Worm (Caenorhabditis elegans): ENCODE results near the gene evl-14.

DNA sequence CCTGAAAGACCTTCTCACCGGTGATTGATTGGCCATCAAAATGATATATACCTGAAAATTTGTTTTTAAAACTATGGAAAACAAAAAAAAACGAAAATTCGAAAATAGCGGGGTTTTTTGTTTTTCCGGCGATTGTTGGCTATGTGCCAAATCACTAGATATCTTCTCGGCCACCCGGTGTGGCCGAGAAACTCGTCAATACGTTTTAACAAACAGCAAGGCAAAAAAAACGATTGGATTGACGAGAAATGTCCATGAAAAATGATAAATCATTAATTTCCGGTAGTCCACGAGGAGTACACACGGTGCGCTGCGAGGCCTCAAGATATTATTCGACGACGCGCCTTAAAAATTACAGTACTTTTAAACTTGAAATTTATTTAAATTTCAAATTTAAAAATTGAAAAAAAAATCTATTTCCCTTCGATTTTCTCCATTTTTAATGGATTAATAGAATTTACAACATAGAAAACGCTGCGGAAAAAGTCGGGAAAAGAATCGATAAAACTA lies 11.9 kb downstream of the evl-14 start, which contains the start of gene R10E4.11:
- no peak for TF ChIP-seq dao-5 (tag; optimal IDR thresholded peaks at IDR 0.05)
- TF ChIP-seq W03F9.2 (tag; optimal IDR thresholded peaks at IDR 0.05) = no peak

Data from whole organism, L4/young adult.